Worm (Caenorhabditis elegans) whole organism, L4/young adult: ENCODE data around the gene F26F4.2.

Experiments
- dao-5 ChIP-seq: sonication (generic microtip); optimal IDR thresholded peaks from 2 replicates; lab custom pipeline; 2016; ENCODE audit warnings: missing genotype, missing genetic modification characterization, moderate library complexity, missing compliant biosample characterization
- him-1 ChIP-seq: sonication (generic microtip); optimal IDR thresholded peaks from 2 replicates; lab custom pipeline; 2016; ENCODE audit warnings: missing genotype, missing genetic modification reagents, missing genetic modification characterization, missing compliant biosample characterization

ce11 chrIII:4912317-4912716 lies 1.3 kb downstream of the F26F4.2 start, which contains the start of the genes F26F4.9 and cee-1:
- TF ChIP-seq him-1 (tag; lab: Kevin White, UChicago): no peak
- no peak for TF ChIP-seq dao-5 (tag; lab: Kevin White, UChicago)
